ENCODE assay signal across 2 fruit fly cellular contexts in genomic region chrX:11657140-11657539, dm6.
TF ChIP-seq lines count a peak whose summit lies in the region.

No protein-coding gene starts in this region.

TF ChIP-seq in whole organism, embryonic, 481 proteins besides CTCF, POLR2A, EP300 and RAD21 (continued from another document and continues in another):
- TF ChIP-seq CG6854 (GFP tag; optimal IDR thresholded peaks at IDR 0.05; lab: Kevin White, UChicago) (peak; percentile 32), crc (GFP tag; optimal IDR thresholded peaks at IDR 0.05; lab: Kevin White, UChicago) (no peak), pum (GFP tag; optimal IDR thresholded peaks at IDR 0.05; lab: Kevin White, UChicago) (peak; percentile 30), sc (optimal IDR thresholded peaks at IDR 0.05; lab: Kevin White, UChicago) (no peak), sc (GFP tag; optimal IDR thresholded peaks at IDR 0.05; lab: Kevin White, UChicago) (no peak), pb (GFP tag; optimal IDR thresholded peaks at IDR 0.05; lab: Kevin White, UChicago) (no peak), CG7372 (GFP tag; IDR thresholded peaks at IDR 0.05; lab: Robert Waterston, UW) (peak; percentile 31; the same call in 1 of the 2 replicates), CG13775 (GFP tag; optimal IDR thresholded peaks at IDR 0.05; lab: Kevin White, UChicago) (peak; percentile 47), NC2β (GFP tag; optimal IDR thresholded peaks at IDR 0.05; lab: Kevin White, UChicago) (no peak), ro (GFP tag; IDR thresholded peaks at IDR 0.05; lab: Robert Waterston, UW) (no peak), phol (tag; optimal IDR thresholded peaks at IDR 0.05; lab: Kevin White, UChicago) (peak; percentile 66), ci (GFP tag; IDR thresholded peaks at IDR 0.05; lab: Robert Waterston, UW) (peak; percentile 52; the same call in 1 of the 3 replicates), chif (GFP tag; optimal IDR thresholded peaks at IDR 0.05; lab: Kevin White, UChicago) (peak; percentile 11 to 59), YL-1 (GFP tag; optimal IDR thresholded peaks at IDR 0.05; lab: Kevin White, UChicago) (no peak), gem (tag; optimal IDR thresholded peaks at IDR 0.05; lab: Kevin White, UChicago) (peak; percentile 79), hkb (optimal IDR thresholded peaks at IDR 0.05; lab: Kevin White, UChicago) (no peak), hkb (GFP tag; IDR thresholded peaks at IDR 0.05; lab: Robert Waterston, UW) (peak; percentile 65), Hr39 (optimal IDR thresholded peaks at IDR 0.05; lab: Kevin White, UChicago) (no peak), CG32767 (GFP tag; IDR thresholded peaks at IDR 0.05; lab: Robert Waterston, UW) (0 out of 2 replicates have a peak, but pooled peaks have one; percentile 49), CG1602 (GFP tag; optimal IDR thresholded peaks at IDR 0.05; lab: Kevin White, UChicago) (peak; percentile 32), tgo (GFP tag; IDR thresholded peaks at IDR 0.05; lab: Robert Waterston, UW) (peak; percentile 34; the same call in 1 of the 3 replicates), Hmx (GFP tag; optimal IDR thresholded peaks at IDR 0.05; lab: Kevin White, UChicago) (no peak), h (optimal IDR thresholded peaks at IDR 0.05; lab: Kevin White, UChicago) (no peak), cwo (GFP tag; optimal IDR thresholded peaks at IDR 0.05; lab: Kevin White, UChicago) (peak; percentile 55), vnd (GFP tag; IDR thresholded peaks at IDR 0.05; lab: Robert Waterston, UW; ENCODE audit: partially characterized antibody) (no peak), CG17802 (tag; optimal IDR thresholded peaks at IDR 0.05; lab: Kevin White, UChicago) (no peak), jigr1 (GFP tag; IDR thresholded peaks at IDR 0.05; lab: Robert Waterston, UW) (no peak), zfh2 (GFP tag; optimal IDR thresholded peaks at IDR 0.05; lab: Kevin White, UChicago) (no peak), caup (GFP tag; optimal IDR thresholded peaks at IDR 0.05; lab: Kevin White, UChicago; ENCODE audit: severe bottlenecking) (peak; percentile 35), Jarid2 (GFP tag; optimal IDR thresholded peaks at IDR 0.05; lab: Kevin White, UChicago) (no peak), pho (GFP tag; optimal IDR thresholded peaks at IDR 0.05; lab: Kevin White, UChicago) (peak; percentile 25), Gsc (GFP tag; IDR thresholded peaks at IDR 0.05; lab: Robert Waterston, UW) (no peak), CG7839 (tag; optimal IDR thresholded peaks at IDR 0.05; lab: Kevin White, UChicago) (peak; percentile 73), CG15479 (GFP tag; optimal IDR thresholded peaks at IDR 0.05; lab: Kevin White, UChicago) (no peak), pzg (GFP tag; optimal IDR thresholded peaks at IDR 0.05; lab: Kevin White, UChicago) (no peak), BtbVII (GFP tag; optimal IDR thresholded peaks at IDR 0.05; lab: Kevin White, UChicago) (peak; percentile 9), otp (GFP tag; IDR thresholded peaks at IDR 0.05; lab: Robert Waterston, UW) (no peak), trem (tag; optimal IDR thresholded peaks at IDR 0.05; lab: Kevin White, UChicago) (peak; percentile 16), CG9817 (tag; optimal IDR thresholded peaks at IDR 0.05; lab: Kevin White, UChicago) (peak; percentile 48), Rfx (GFP tag; IDR thresholded peaks at IDR 0.05; lab: Robert Waterston, UW) (no peak), CG18476 (GFP tag; optimal IDR thresholded peaks at IDR 0.05; lab: Kevin White, UChicago) (peak; percentile 25), Hmr (GFP tag; optimal IDR thresholded peaks at IDR 0.05; lab: Kevin White, UChicago) (peak; percentile 75), vfl (GFP tag; optimal IDR thresholded peaks at IDR 0.05; lab: Kevin White, UChicago) (no peak), esg (GFP tag; conservative IDR thresholded peaks at IDR 0.05; lab: Robert Waterston, UW) (peak; percentile 40), MBD-R2 (GFP tag; IDR thresholded peaks at IDR 0.05; lab: Robert Waterston, UW) (no peak; the same call in 1 of the 2 replicates), Dll (GFP tag; IDR thresholded peaks at IDR 0.05; lab: Robert Waterston, UW; ENCODE audit: partially characterized antibody) (no peak), CG9437 (GFP tag; optimal IDR thresholded peaks at IDR 0.05; lab: Kevin White, UChicago) (no peak), CG9797 (GFP tag; optimal IDR thresholded peaks at IDR 0.05; lab: Kevin White, UChicago) (no peak), Xbp1 (GFP tag; optimal IDR thresholded peaks at IDR 0.05; lab: Kevin White, UChicago) (peak; percentile 62), Pdp1 (GFP tag; optimal IDR thresholded peaks at IDR 0.05; lab: Kevin White, UChicago) (peak; percentile 42), CG14441 (GFP tag; IDR thresholded peaks at IDR 0.05; lab: Robert Waterston, UW) (no peak), CG4617 (GFP tag; optimal IDR thresholded peaks at IDR 0.05; lab: Kevin White, UChicago; ENCODE audit: borderline replicate concordance) (no peak), Blimp-1 (GFP tag; optimal IDR thresholded peaks at IDR 0.05; lab: Kevin White, UChicago) (peak; percentile 53), dm (GFP tag; optimal IDR thresholded peaks at IDR 0.05; lab: Kevin White, UChicago) (no peak), CG7745 (tag; optimal IDR thresholded peaks at IDR 0.05; lab: Kevin White, UChicago) (no peak), CoRest (tag; optimal IDR thresholded peaks at IDR 0.05; lab: Kevin White, UChicago) (peak; percentile 67), CG11398 (GFP tag; optimal IDR thresholded peaks at IDR 0.05; lab: Kevin White, UChicago) (no peak), NC2α (GFP tag; optimal IDR thresholded peaks at IDR 0.05; lab: Kevin White, UChicago) (no peak), CG17829 (tag; optimal IDR thresholded peaks at IDR 0.05; lab: Kevin White, UChicago) (peak; percentile 54), CG8924 (tag; optimal IDR thresholded peaks at IDR 0.05; lab: Kevin White, UChicago) (peak; percentile 68), CG9932 (GFP tag; IDR thresholded peaks at IDR 0.05; lab: Robert Waterston, UW) (peak; percentile 49; the same call in 1 of the 2 replicates), CG9609 (GFP tag; optimal IDR thresholded peaks at IDR 0.05; lab: Kevin White, UChicago) (peak; percentile 39), gcm (GFP tag; optimal IDR thresholded peaks at IDR 0.05; lab: Kevin White, UChicago) (peak; percentile 27), knrl (GFP tag; IDR thresholded peaks at IDR 0.05; lab: Robert Waterston, UW; ENCODE audit: partially characterized antibody) (no peak), CG2889 (GFP tag; IDR thresholded peaks at IDR 0.05; lab: Robert Waterston, UW) (0 out of 3 replicates have a peak, but pooled peaks have one; percentile 19), CrebB (tag; optimal IDR thresholded peaks at IDR 0.05; lab: Kevin White, UChicago) (peak; percentile 6)

TF ChIP-seq in whole organism, prepupa, 60 proteins besides CTCF, POLR2A, EP300 and RAD21 (continued from another document):
- TF ChIP-seq CG32006 (GFP tag; optimal IDR thresholded peaks at IDR 0.05; lab: Kevin White, UChicago) (peak; percentile 73), CG3919 (GFP tag; optimal IDR thresholded peaks at IDR 0.05; lab: Kevin White, UChicago) (peak; percentile 61), CG6276 (GFP tag; optimal IDR thresholded peaks at IDR 0.05; lab: Kevin White, UChicago) (peak; percentile 59), Hr4 (GFP tag; optimal IDR thresholded peaks at IDR 0.05; lab: Kevin White, UChicago) (peak; percentile 63), Gug (GFP tag; IDR thresholded peaks at IDR 0.05; lab: Robert Waterston, UW) (0 out of 2 replicates have a peak, but pooled peaks have one; percentile 18), CG10631 (GFP tag; optimal IDR thresholded peaks at IDR 0.05; lab: Kevin White, UChicago) (peak; percentile 69), CG16779 (tag; optimal IDR thresholded peaks at IDR 0.05; lab: Kevin White, UChicago) (peak; percentile 33), CG11762 (GFP tag; optimal IDR thresholded peaks at IDR 0.05; lab: Kevin White, UChicago; ENCODE audit: insufficient read depth) (peak; percentile 34), Sox15 (GFP tag; optimal IDR thresholded peaks at IDR 0.05; lab: Kevin White, UChicago) (no peak), Hr38 (GFP tag; optimal IDR thresholded peaks at IDR 0.05; lab: Kevin White, UChicago) (no peak), ss (GFP tag; optimal IDR thresholded peaks at IDR 0.05; lab: Kevin White, UChicago) (peak; percentile 7 to 49), CG8119 (GFP tag; IDR thresholded peaks at IDR 0.05; lab: Robert Waterston, UW) (peak; percentile 77), CG4318 (GFP tag; optimal IDR thresholded peaks at IDR 0.05; lab: Kevin White, UChicago) (peak; percentile 33), CG1621 (tag; optimal IDR thresholded peaks at IDR 0.05; lab: Kevin White, UChicago) (no peak), CG7368 (GFP tag; optimal IDR thresholded peaks at IDR 0.05; lab: Kevin White, UChicago) (peak; percentile 34), OdsH (GFP tag; optimal IDR thresholded peaks at IDR 0.05; lab: Kevin White, UChicago) (peak; percentile 65), Eip75B (GFP tag; optimal IDR thresholded peaks at IDR 0.05; lab: Kevin White, UChicago) (peak; percentile 52), CG6808 (GFP tag; optimal IDR thresholded peaks at IDR 0.05; lab: Kevin White, UChicago) (peak; percentile 43), CG8632 (GFP tag; optimal IDR thresholded peaks at IDR 0.05; lab: Kevin White, UChicago) (peak; percentile 23), CG11902 (GFP tag; optimal IDR thresholded peaks at IDR 0.05; lab: Kevin White, UChicago) (no peak), CG6163 (GFP tag; IDR thresholded peaks at IDR 0.05; lab: Robert Waterston, UW) (peak; percentile 70), Sox102F (GFP tag; optimal IDR thresholded peaks at IDR 0.05; lab: Kevin White, UChicago) (peak; percentile 16), CG34406 (GFP tag; optimal IDR thresholded peaks at IDR 0.05; lab: Kevin White, UChicago) (peak; percentile 21), dsx (GFP tag; optimal IDR thresholded peaks at IDR 0.05; lab: Kevin White, UChicago; ENCODE audit: poor library complexity, severe bottlenecking) (peak; percentile 65), fkh (GFP tag; optimal IDR thresholded peaks at IDR 0.05; lab: Kevin White, UChicago) (no peak), Eip93F (GFP tag; optimal IDR thresholded peaks at IDR 0.05; lab: Kevin White, UChicago) (no peak), lz (GFP tag; optimal IDR thresholded peaks at IDR 0.05; lab: Kevin White, UChicago) (peak; percentile 31), Ets96B (tag; optimal IDR thresholded peaks at IDR 0.05; lab: Kevin White, UChicago) (peak; percentile 74), Blimp-1 (GFP tag; optimal IDR thresholded peaks at IDR 0.05; lab: Kevin White, UChicago) (no peak), salr (GFP tag; optimal IDR thresholded peaks at IDR 0.05; lab: Kevin White, UChicago) (peak in 1 of 2 experiments; percentile 65), Eip78C (GFP tag; lab: Kevin White, UChicago) (peak; percentile 89), CG11294 (GFP tag; IDR thresholded peaks at IDR 0.05; lab: Robert Waterston, UW) (no peak), fd85E (GFP tag; optimal IDR thresholded peaks at IDR 0.05; lab: Kevin White, UChicago) (no peak), CG6854 (GFP tag; optimal IDR thresholded peaks at IDR 0.05; lab: Kevin White, UChicago) (no peak), CG15336 (GFP tag; IDR thresholded peaks at IDR 0.05; lab: Robert Waterston, UW) (peak; percentile 86), esn (GFP tag; optimal IDR thresholded peaks at IDR 0.05; lab: Kevin White, UChicago) (peak; percentile 36)
